Worm (Caenorhabditis elegans): ENCODE measurements around the gene nspg-5.
A peak's percentile ranks its signal among the peaks of the same experiment; 100 is the strongest.

Gene nspg-5

ce11 chrX:2999652-3000051 lies 17.8 kb downstream of the nspg-5 start, which contains the start of gene Y41G9A.17:
Gene Y41G9A.17 (minus strand): TSS chrX:2999752.
- no peak for TF ChIP-seq nhr-23 (tag; optimal IDR thresholded peaks at IDR 0.05)
- no peak for TF ChIP-seq nhr-77 (tag; optimal IDR thresholded peaks at IDR 0.05)
- TF ChIP-seq ceh-16 (tag; optimal IDR thresholded peaks at IDR 0.05) = no peak

ce11 chrX:3003703-3004102 lies 21.9 kb downstream of the nspg-5 start, which contains the start of gene Y41G9A.6:
Gene Y41G9A.6 (minus strand): TSS chrX:3003803.
- no peak for TF ChIP-seq nhr-25 (tag; optimal IDR thresholded peaks at IDR 0.05)

ce11 chrX:3009190-3009589 lies 27.4 kb downstream of the nspg-5 start, which contains the start of gene Y48D7A.1:
Gene Y48D7A.1 (plus strand): TSS chrX:3009490.
- no peak for TF ChIP-seq sem-4 (tag; optimal IDR thresholded peaks at IDR 0.05)
- no peak for TF ChIP-seq nhr-10 (tag; optimal IDR thresholded peaks at IDR 0.05)

ce11 chrX:3018505-3018996 lies 36.7 kb downstream of the nspg-5 start, which contains the start of gene flp-18:
Gene flp-18 (minus strand): TSS chrX:3018555.
- TF ChIP-seq fos-1 (tag; optimal IDR thresholded peaks at IDR 0.05) (no peak), aly-2 (tag; optimal IDR thresholded peaks at IDR 0.05) (no peak), ZK546.5 (tag; optimal IDR thresholded peaks at IDR 0.05) (no peak), ama-1 (optimal IDR thresholded peaks at IDR 0.05) (no peak), F13H6.1 (tag; optimal IDR thresholded peaks at IDR 0.05) (no peak), blmp-1 (tag; optimal IDR thresholded peaks at IDR 0.05; ENCODE audit: insufficient read depth) (no peak), ztf-4 (tag; optimal IDR thresholded peaks at IDR 0.05) (no peak), sem-4 (tag; optimal IDR thresholded peaks at IDR 0.05) (no peak), elt-3 (tag; optimal IDR thresholded peaks at IDR 0.05) (no peak), snpc-4 (tag; optimal IDR thresholded peaks at IDR 0.05) (no peak), nhr-12 (tag; optimal IDR thresholded peaks at IDR 0.05) (no peak), nhr-11 (tag; optimal IDR thresholded peaks at IDR 0.05) (no peak), ceh-82 (tag; optimal IDR thresholded peaks at IDR 0.05) (no peak), unc-39 (tag; optimal IDR thresholded peaks at IDR 0.05) (no peak), sma-3 (GFP tag; optimal IDR thresholded peaks at IDR 0.05) (no peak), alr-1 (tag; optimal IDR thresholded peaks at IDR 0.05) (no peak)

ce11 chrX:3019996-3020395 lies 38.2 kb downstream of the nspg-5 start:
- TF ChIP-seq nhr-6 (tag; optimal IDR thresholded peaks at IDR 0.05) (no peak), sma-9 (GFP tag; optimal IDR thresholded peaks at IDR 0.05) (peak; percentile 17), sma-9 (tag; optimal IDR thresholded peaks at IDR 0.05) (no peak)

- TF ChIP-seq nhr-129 (tag; optimal IDR thresholded peaks at IDR 0.05) = peak; percentile 67
- no peak for TF ChIP-seq nhr-10 (tag; optimal IDR thresholded peaks at IDR 0.05)
- no peak for TF ChIP-seq ztf-4 (tag; optimal IDR thresholded peaks at IDR 0.05)
- TF ChIP-seq F13H6.1 (tag; optimal IDR thresholded peaks at IDR 0.05) = peak; percentile 36
- TF ChIP-seq R02D3.7 (tag; optimal IDR thresholded peaks at IDR 0.05) = no peak
- no peak for TF ChIP-seq ama-1 (optimal IDR thresholded peaks at IDR 0.05)
- no peak for TF ChIP-seq unc-39 (tag; optimal IDR thresholded peaks at IDR 0.05)
- TF ChIP-seq sma-9 (GFP tag; optimal IDR thresholded peaks at IDR 0.05) = peak; percentile 68
- TF ChIP-seq sma-9 (tag; optimal IDR thresholded peaks at IDR 0.05) = no peak
- no peak for TF ChIP-seq mdl-1 (tag; optimal IDR thresholded peaks at IDR 0.05)
- no peak for TF ChIP-seq gmeb-1 (tag; optimal IDR thresholded peaks at IDR 0.05)
- no peak for TF ChIP-seq unc-55 (GFP tag; optimal IDR thresholded peaks at IDR 0.05)
- TF ChIP-seq ceh-82 (tag; optimal IDR thresholded peaks at IDR 0.05) = no peak
- peak in 1 of 2 experiments; percentile 14 for TF ChIP-seq lsy-2 (tag; optimal IDR thresholded peaks at IDR 0.05)
Observed at ce11 chrX:3021466-3021865, 39.7 kb downstream of the nspg-5 start.

ce11 chrX:3022330-3023088 lies 40.7 kb downstream of the nspg-5 start:
- TF ChIP-seq mdl-1 (tag; optimal IDR thresholded peaks at IDR 0.05) (no peak), nhr-129 (tag; optimal IDR thresholded peaks at IDR 0.05) (peak; percentile 93), lin-11 (tag; optimal IDR thresholded peaks at IDR 0.05) (peak; percentile 22), C34F6.9 (tag; optimal IDR thresholded peaks at IDR 0.05) (peak; percentile 40), ztf-1 (GFP tag; conservative IDR thresholded peaks at IDR 0.05) (no peak), ceh-82 (tag; optimal IDR thresholded peaks at IDR 0.05) (no peak), crh-2 (tag; optimal IDR thresholded peaks at IDR 0.05) (no peak), nhr-25 (tag; optimal IDR thresholded peaks at IDR 0.05) (no peak), nhr-6 (tag; optimal IDR thresholded peaks at IDR 0.05) (no peak), unc-55 (GFP tag; optimal IDR thresholded peaks at IDR 0.05) (peak; percentile 50), nhr-77 (tag; optimal IDR thresholded peaks at IDR 0.05) (no peak), nhr-10 (tag; optimal IDR thresholded peaks at IDR 0.05) (no peak), skn-1 (tag; optimal IDR thresholded peaks at IDR 0.05) (no peak), nhr-23 (tag; optimal IDR thresholded peaks at IDR 0.05) (no peak), R02D3.7 (tag; optimal IDR thresholded peaks at IDR 0.05) (no peak), unc-39 (tag; optimal IDR thresholded peaks at IDR 0.05) (no peak), alr-1 (tag; optimal IDR thresholded peaks at IDR 0.05) (no peak), sma-9 (GFP tag; optimal IDR thresholded peaks at IDR 0.05) (peak; percentile 10), sma-9 (tag; optimal IDR thresholded peaks at IDR 0.05) (no peak), ceh-16 (tag; optimal IDR thresholded peaks at IDR 0.05) (no peak), unc-62 (GFP tag; optimal IDR thresholded peaks at IDR 0.05) (no peak), F13H6.1 (tag; optimal IDR thresholded peaks at IDR 0.05) (no peak)
